Fruit fly (Drosophila melanogaster) whole organism, adult: Measurements from ENCODE around the gene CG7069.

ENCODE experiments used
- CG12768 ChIP-seq: fragments of 200-800 bp; sonication (Bioruptor generic); optimal IDR thresholded peaks from 2 replicates; lab custom pipeline; 2017; ENCODE audit warnings: missing biosample characterization, missing genetic modification characterization, mild to moderate bottlenecking, moderate library complexity, missing genetic modification reagents
- CG14711 ChIP-seq: fragments of 200-800 bp; sonication (Bioruptor generic); optimal IDR thresholded peaks from 2 replicates; lab custom pipeline; 2018; ENCODE audit warnings: missing biosample characterization, mild to moderate bottlenecking, missing genetic modification characterization, moderate library complexity
- CG1620 ChIP-seq: fragments of 200-800 bp; sonication (Bioruptor generic); optimal IDR thresholded peaks from 2 replicates; lab custom pipeline; 2016; ENCODE audit warnings: missing biosample characterization, missing genetic modification characterization
- Crg-1 ChIP-seq: fragments of 200-800 bp; sonication (Bioruptor generic); optimal IDR thresholded peaks from 2 replicates; lab custom pipeline; 2016; ENCODE audit warnings: missing biosample characterization, missing genetic modification characterization
- Hr96 ChIP-seq: fragments of 200-800 bp; sonication (Bioruptor generic); optimal IDR thresholded peaks from 2 replicates; lab custom pipeline; 2016; ENCODE audit warnings: missing biosample characterization, missing genetic modification characterization
- bab1 ChIP-seq: fragments of 200-800 bp; sonication (Bioruptor generic); optimal IDR thresholded peaks from 3 replicates; lab custom pipeline; 2019; ENCODE audit warnings: missing biosample characterization, mild to moderate bottlenecking, missing genetic modification characterization, moderate library complexity
- kay ChIP-seq: fragments of 200-800 bp; sonication (Bioruptor generic); peaks from one replicate; lab custom pipeline; 2016; ENCODE audit warnings: missing biosample characterization, missing genetic modification characterization, borderline replicate concordance
- toe ChIP-seq: fragments of 200-800 bp; sonication (Bioruptor generic); optimal IDR thresholded peaks from 2 replicates; lab custom pipeline; 2016; ENCODE audit warnings: missing biosample characterization, missing genetic modification characterization

- TF ChIP-seq kay (GFP tag; lab: Kevin White, UChicago) = no peak
- TF ChIP-seq CG14711 = peak; percentile 56
- peak; percentile 23 for TF ChIP-seq Hr96 (GFP tag; lab: Kevin White, UChicago)
- TF ChIP-seq Crg-1 (GFP tag; lab: Kevin White, UChicago) = no peak
- no peak for TF ChIP-seq CG12768
- TF ChIP-seq toe (GFP tag; lab: Kevin White, UChicago) = no peak
- no peak for TF ChIP-seq CG1620
- TF ChIP-seq bab1 (GFP tag; lab: Kevin White, UChicago) = peak; percentile 90
Measured at dm6 chr3R:22421618-22422017, 49.0 kb downstream of the CG7069 start.
